Worm (Caenorhabditis elegans): ENCODE results near the gene bus-19.

bus-19 gene

ce11 chrV:12871753-12872152, at the start of gene bus-19:
Gene bus-19 (plus strand): TSS chrV:12872053.
- TF ChIP-seq F13C5.2 (tag; optimal IDR thresholded peaks at IDR 0.05) (no peak), aly-1 (tag; optimal IDR thresholded peaks at IDR 0.05) (no peak)

- TF ChIP-seq hmbx-1 (tag; optimal IDR thresholded peaks at IDR 0.05) = no peak
- TF ChIP-seq aly-1 (tag; optimal IDR thresholded peaks at IDR 0.05) = no peak
- TF ChIP-seq ama-1 (optimal IDR thresholded peaks at IDR 0.05) = no peak
- TF ChIP-seq ceh-13 (GFP tag; optimal IDR thresholded peaks at IDR 0.05) = no peak
- TF ChIP-seq flt-1 (GFP tag; IDR thresholded peaks at IDR 0.05) = no peak
- no peak for TF ChIP-seq scrt-1 (GFP tag; IDR thresholded peaks at IDR 0.05)
- TF ChIP-seq tbx-11 (GFP tag; IDR thresholded peaks at IDR 0.05) = no peak
- TF ChIP-seq tra-4 (tag; optimal IDR thresholded peaks at IDR 0.05) = no peak
- no peak for TF ChIP-seq ceh-36 (tag; optimal IDR thresholded peaks at IDR 0.05)
- no peak for TF ChIP-seq sea-1 (GFP tag; conservative IDR thresholded peaks at IDR 0.05)
- no peak for TF ChIP-seq F13C5.2 (tag; optimal IDR thresholded peaks at IDR 0.05)
- TF ChIP-seq ets-7 (tag; optimal IDR thresholded peaks at IDR 0.05) = no peak
- no peak for TF ChIP-seq tbx-37 (GFP tag; conservative IDR thresholded peaks at IDR 0.05)
- TF ChIP-seq hnd-1 (tag; optimal IDR thresholded peaks at IDR 0.05) = no peak
- TF ChIP-seq B0310.2 (tag; optimal IDR thresholded peaks at IDR 0.05) = no peak
- no peak for TF ChIP-seq pes-1 (GFP tag; IDR thresholded peaks at IDR 0.05)
These were observed 49.8 kb upstream of the bus-19 start for ce11 chrV:12822065-12822464.

DNA sequence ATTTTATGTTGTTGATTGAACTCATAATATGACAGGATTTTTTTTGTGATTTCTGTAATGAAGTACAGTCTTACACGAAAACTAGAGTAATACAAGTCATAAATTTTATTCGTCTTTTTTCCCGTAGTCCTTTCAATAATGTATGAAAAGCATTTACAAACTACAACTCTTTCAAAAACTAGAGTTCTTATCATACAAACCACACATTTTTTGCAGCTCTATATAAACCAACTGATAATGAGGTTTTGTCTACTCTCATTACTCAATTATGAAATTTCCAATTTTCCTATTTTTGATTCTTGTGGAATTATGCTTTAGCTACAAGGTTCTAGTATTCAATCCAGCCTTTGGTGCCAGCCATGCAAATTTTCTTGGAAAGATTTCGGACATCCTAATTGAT, 47.1 kb upstream of the bus-19 start, which contains the start of gene ugt-16:
Gene ugt-16, plus strand, starts transcription at position 248 of the 400 bp plus-strand sequence.
- TF ChIP-seq flt-1 (GFP tag; IDR thresholded peaks at IDR 0.05) (no peak), aly-1 (tag; optimal IDR thresholded peaks at IDR 0.05) (no peak)

- no peak for TF ChIP-seq ama-1 (optimal IDR thresholded peaks at IDR 0.05)
- TF ChIP-seq tbx-37 (GFP tag; conservative IDR thresholded peaks at IDR 0.05) = no peak
- no peak for TF ChIP-seq hmg-4 (GFP tag; optimal IDR thresholded peaks at IDR 0.05)
- TF ChIP-seq B0310.2 (tag; optimal IDR thresholded peaks at IDR 0.05) = no peak
- TF ChIP-seq ceh-13 (GFP tag; optimal IDR thresholded peaks at IDR 0.05) = no peak
- TF ChIP-seq aly-1 (tag; optimal IDR thresholded peaks at IDR 0.05) = no peak
- TF ChIP-seq ets-7 (tag; optimal IDR thresholded peaks at IDR 0.05) = no peak
- TF ChIP-seq pes-1 (GFP tag; IDR thresholded peaks at IDR 0.05) = no peak
- no peak for TF ChIP-seq F13C5.2 (tag; optimal IDR thresholded peaks at IDR 0.05)
- no peak for TF ChIP-seq tbx-11 (GFP tag; IDR thresholded peaks at IDR 0.05)
These were observed 44.6 kb upstream of the bus-19 start, which contains the start of gene ugt-15 for ce11 chrV:12827219-12827618. Gene ugt-15 (plus strand): TSS chrV:12827519.

ce11 chrV:12835388-12835787, 36.5 kb upstream of the bus-19 start, which contains the start of gene C44H9.4:
Gene C44H9.4 (plus strand): TSS chrV:12835688.
- TF ChIP-seq tbx-37 (GFP tag; conservative IDR thresholded peaks at IDR 0.05) (no peak), hnd-1 (tag; optimal IDR thresholded peaks at IDR 0.05) (no peak), hmg-4 (GFP tag; optimal IDR thresholded peaks at IDR 0.05) (no peak), scrt-1 (GFP tag; IDR thresholded peaks at IDR 0.05) (no peak), ama-1 (optimal IDR thresholded peaks at IDR 0.05) (no peak), sea-1 (GFP tag; conservative IDR thresholded peaks at IDR 0.05) (no peak), pes-1 (GFP tag; IDR thresholded peaks at IDR 0.05) (no peak), tbx-11 (GFP tag; IDR thresholded peaks at IDR 0.05) (no peak), flt-1 (GFP tag; IDR thresholded peaks at IDR 0.05) (no peak), aly-1 (tag; optimal IDR thresholded peaks at IDR 0.05) (no peak)

DNA sequence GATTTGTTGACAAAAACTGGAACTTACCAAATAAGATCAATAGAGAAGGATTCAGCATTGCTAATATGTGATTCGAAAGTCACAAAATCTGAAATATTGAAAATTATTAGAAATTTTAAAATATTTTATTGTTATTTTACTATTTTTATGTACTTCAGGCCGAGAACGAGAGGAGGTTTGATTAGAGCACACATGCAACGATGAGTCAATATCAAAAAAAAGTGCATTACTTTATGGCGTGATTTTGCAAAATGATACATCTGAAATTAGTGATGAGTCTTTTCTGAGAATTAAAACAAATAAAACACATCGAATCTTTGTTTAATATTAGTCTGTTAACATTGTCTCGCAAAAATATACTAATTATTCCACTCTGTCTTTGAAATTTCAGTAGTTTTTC, 27.1 kb upstream of the bus-19 start:
- no peak for TF ChIP-seq tra-4 (tag; optimal IDR thresholded peaks at IDR 0.05)
- TF ChIP-seq hmg-4 (GFP tag; optimal IDR thresholded peaks at IDR 0.05) = no peak
- TF ChIP-seq pes-1 (GFP tag; IDR thresholded peaks at IDR 0.05) = no peak
- TF ChIP-seq ets-7 (tag; optimal IDR thresholded peaks at IDR 0.05) = no peak
- no peak for TF ChIP-seq B0310.2 (tag; optimal IDR thresholded peaks at IDR 0.05)
- no peak for TF ChIP-seq ceh-13 (GFP tag; optimal IDR thresholded peaks at IDR 0.05)
- TF ChIP-seq ama-1 (optimal IDR thresholded peaks at IDR 0.05) = no peak
- no peak for TF ChIP-seq hmbx-1 (tag; optimal IDR thresholded peaks at IDR 0.05)
- no peak for TF ChIP-seq aly-1 (tag; optimal IDR thresholded peaks at IDR 0.05)
- no peak for TF ChIP-seq tbx-11 (GFP tag; IDR thresholded peaks at IDR 0.05)
- TF ChIP-seq hnd-1 (tag; optimal IDR thresholded peaks at IDR 0.05) = no peak
- TF ChIP-seq ceh-36 (tag; optimal IDR thresholded peaks at IDR 0.05) = no peak
- no peak for TF ChIP-seq scrt-1 (GFP tag; IDR thresholded peaks at IDR 0.05)
- TF ChIP-seq tbx-37 (GFP tag; conservative IDR thresholded peaks at IDR 0.05) = no peak
- TF ChIP-seq F13C5.2 (tag; optimal IDR thresholded peaks at IDR 0.05) = no peak
- TF ChIP-seq flt-1 (GFP tag; IDR thresholded peaks at IDR 0.05) = no peak

- no peak for TF ChIP-seq tra-4 (tag; optimal IDR thresholded peaks at IDR 0.05)
- TF ChIP-seq F13C5.2 (tag; optimal IDR thresholded peaks at IDR 0.05) = no peak
- no peak for TF ChIP-seq hmbx-1 (tag; optimal IDR thresholded peaks at IDR 0.05)
- TF ChIP-seq ceh-13 (GFP tag; optimal IDR thresholded peaks at IDR 0.05) = no peak
- no peak for TF ChIP-seq tbx-11 (GFP tag; IDR thresholded peaks at IDR 0.05)
- TF ChIP-seq B0310.2 (tag; optimal IDR thresholded peaks at IDR 0.05) = no peak
- TF ChIP-seq ama-1 (optimal IDR thresholded peaks at IDR 0.05) = no peak
- no peak for TF ChIP-seq tbx-37 (GFP tag; conservative IDR thresholded peaks at IDR 0.05)
- TF ChIP-seq hnd-1 (tag; optimal IDR thresholded peaks at IDR 0.05) = no peak
These were observed 26.6 kb upstream of the bus-19 start, which contains the start of gene C44H9.6 for ce11 chrV:12845247-12845646. Gene C44H9.6 (minus strand): TSS chrV:12845347.

DNA sequence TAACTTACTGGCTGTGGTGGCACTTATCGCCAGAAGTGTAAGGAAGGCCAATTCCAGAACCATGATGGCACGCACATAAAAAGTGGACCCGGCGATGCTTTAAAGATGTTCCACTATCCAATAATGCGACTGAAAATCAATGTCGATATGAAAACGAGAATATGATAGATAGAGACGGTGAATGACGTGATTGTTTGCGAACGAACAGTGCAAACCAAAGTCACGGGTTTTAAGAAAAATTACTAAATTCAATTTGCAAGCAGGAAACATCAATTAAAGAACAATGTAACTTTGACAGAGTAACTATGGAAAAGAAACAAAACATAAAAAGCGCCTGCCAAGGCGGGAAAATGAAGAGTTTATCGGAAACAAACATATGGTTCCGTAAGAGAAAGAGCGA, 22.1 kb upstream of the bus-19 start, which contains the start of gene C44H9.5:
Gene C44H9.5, minus strand, starts transcription at position 129 of the 400 bp plus-strand sequence.
- TF ChIP-seq hnd-1 (tag; optimal IDR thresholded peaks at IDR 0.05) (no peak), tra-4 (tag; optimal IDR thresholded peaks at IDR 0.05) (no peak), flt-1 (GFP tag; IDR thresholded peaks at IDR 0.05) (no peak), ama-1 (optimal IDR thresholded peaks at IDR 0.05) (no peak), scrt-1 (GFP tag; IDR thresholded peaks at IDR 0.05) (no peak), F13C5.2 (tag; optimal IDR thresholded peaks at IDR 0.05) (no peak), pes-1 (GFP tag; IDR thresholded peaks at IDR 0.05) (no peak)

Data from whole organism, early embryonic.